Worm (Caenorhabditis elegans): ENCODE results near the gene Y70C5C.1.

Gene Y70C5C.1

DNA sequence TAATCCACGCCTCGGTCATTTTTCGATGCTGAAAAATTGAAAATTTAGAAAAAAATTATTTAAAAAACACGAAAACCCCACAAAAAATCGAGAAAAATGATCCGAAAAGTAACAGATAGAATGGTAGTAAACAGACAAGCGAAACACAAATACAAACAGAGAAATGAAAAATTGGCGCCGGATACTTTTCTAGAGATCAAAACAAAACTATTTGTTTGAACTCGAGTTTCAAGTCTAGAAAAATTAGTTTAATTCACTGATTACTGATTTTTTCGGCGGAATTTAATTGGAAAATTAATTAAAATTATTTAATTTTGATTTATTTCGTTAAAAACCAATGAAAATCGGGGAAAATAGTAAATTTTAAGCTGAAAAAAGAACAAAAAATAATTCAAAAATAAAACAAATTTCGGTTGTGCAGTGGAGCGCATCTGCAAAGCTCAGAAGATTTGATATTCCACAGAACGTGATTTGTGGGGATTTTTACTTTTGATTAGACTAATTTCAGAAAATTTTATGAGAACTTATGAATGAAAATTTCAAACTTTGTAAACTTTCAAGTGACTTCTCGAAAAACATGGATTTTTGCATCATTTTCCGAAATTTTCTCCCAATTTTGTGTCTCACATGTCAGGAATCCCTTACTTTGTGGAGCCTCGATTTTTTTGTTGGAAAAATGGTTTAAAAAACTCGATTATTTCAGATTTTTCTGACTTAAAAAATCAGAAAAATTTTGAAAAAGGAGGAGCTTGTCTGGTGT is 46.4 kb downstream of the Y70C5C.1 start, which contains the start of gene gyg-2:
TSS of gene gyg-2 (minus strand) at position 28 of the 760 bp plus-strand sequence.
- TF ChIP-seq efl-1 (optimal IDR thresholded peaks at IDR 0.05) (peak in 1 of 2 experiments; percentile 68), efl-1 (GFP tag; optimal IDR thresholded peaks at IDR 0.05 in 1 of 2) (no peak), hpl-2 (GFP tag; optimal IDR thresholded peaks at IDR 0.05) (peak; percentile 61), egl-13 (tag; optimal IDR thresholded peaks at IDR 0.05) (no peak), nhr-19 (GFP tag; conservative IDR thresholded peaks at IDR 0.05) (no peak), zag-1 (tag; optimal IDR thresholded peaks at IDR 0.05) (no peak), skn-1 (tag; optimal IDR thresholded peaks at IDR 0.05) (no peak), nhr-12 (tag; optimal IDR thresholded peaks at IDR 0.05) (no peak)

DNA sequence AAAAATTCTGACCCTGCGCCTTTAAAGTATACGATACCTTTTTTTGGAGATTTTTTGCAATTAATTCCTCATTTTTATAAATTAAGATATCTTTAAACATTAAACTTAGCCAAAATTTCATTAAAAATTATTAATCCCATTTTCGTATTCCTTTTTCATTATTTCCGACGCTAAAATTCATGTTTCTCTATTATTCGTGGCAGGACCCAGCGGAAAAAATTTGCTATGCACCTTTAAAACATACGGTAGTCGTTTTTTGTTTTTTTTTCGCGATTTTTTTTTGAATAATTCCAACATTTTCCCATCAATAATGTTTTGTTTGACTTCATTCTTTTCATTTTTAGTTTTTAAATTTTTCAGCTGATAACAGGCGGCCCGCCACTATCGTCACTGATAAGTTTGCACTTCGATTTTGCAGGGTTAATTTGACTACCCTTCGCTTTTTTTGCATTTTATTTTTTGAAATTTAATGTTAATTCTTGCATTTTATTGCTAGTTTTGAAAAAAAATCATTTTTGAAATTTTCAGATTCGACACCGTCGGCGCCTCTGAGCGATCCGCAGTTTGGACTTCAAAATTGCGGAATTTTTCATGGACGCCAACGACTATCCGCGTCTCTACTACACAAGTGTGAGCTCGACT is 47.1 kb downstream of the Y70C5C.1 start, which contains the start of gene dkf-2:
TSS of gene dkf-2 (plus strand) at position 592 of the 642 bp plus-strand sequence.
- TF ChIP-seq elt-2 (tag; optimal IDR thresholded peaks at IDR 0.05) (peak; percentile 18), nhr-71 (tag; optimal IDR thresholded peaks at IDR 0.05) (no peak)

DNA sequence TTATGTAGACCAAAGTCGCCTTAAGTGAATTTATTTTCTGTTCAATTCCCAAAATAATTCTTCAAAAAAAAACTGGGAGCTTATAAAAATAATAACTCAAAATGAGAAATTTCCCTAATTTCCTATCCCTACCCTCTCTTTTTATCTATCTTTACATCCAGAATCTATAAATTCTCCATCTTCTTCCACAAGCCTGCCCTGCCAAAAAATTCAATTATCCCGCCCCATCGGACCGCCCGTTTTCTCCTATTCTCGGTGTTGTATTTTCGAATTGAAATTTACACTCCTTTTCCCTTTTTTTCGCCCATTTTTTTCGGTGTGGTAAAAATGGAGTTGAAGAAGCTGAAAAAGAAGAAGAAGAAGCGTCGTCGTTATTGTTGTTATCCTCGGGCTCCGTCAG is 49.5 kb downstream of the Y70C5C.1 start:
- TF ChIP-seq C04F5.9 (tag; optimal IDR thresholded peaks at IDR 0.05) (no peak), elt-2 (tag; optimal IDR thresholded peaks at IDR 0.05) (no peak), swsn-7 (tag; optimal IDR thresholded peaks at IDR 0.05) (no peak), mef-2 (tag; optimal IDR thresholded peaks at IDR 0.05) (no peak), hpl-2 (GFP tag; optimal IDR thresholded peaks at IDR 0.05) (no peak), unc-62 (GFP tag; optimal IDR thresholded peaks at IDR 0.05) (no peak), nhr-20 (tag; optimal IDR thresholded peaks at IDR 0.05) (no peak), mep-1 (tag; optimal IDR thresholded peaks at IDR 0.05) (no peak), elt-3 (tag; optimal IDR thresholded peaks at IDR 0.05) (no peak), nhr-84 (tag; optimal IDR thresholded peaks at IDR 0.05) (no peak), aha-1 (tag; optimal IDR thresholded peaks at IDR 0.05) (no peak), nhr-237 (tag; optimal IDR thresholded peaks at IDR 0.05) (no peak), efl-1 (optimal IDR thresholded peaks at IDR 0.05) (no peak), efl-1 (GFP tag; optimal IDR thresholded peaks at IDR 0.05 in 1 of 2) (no peak)

DNA sequence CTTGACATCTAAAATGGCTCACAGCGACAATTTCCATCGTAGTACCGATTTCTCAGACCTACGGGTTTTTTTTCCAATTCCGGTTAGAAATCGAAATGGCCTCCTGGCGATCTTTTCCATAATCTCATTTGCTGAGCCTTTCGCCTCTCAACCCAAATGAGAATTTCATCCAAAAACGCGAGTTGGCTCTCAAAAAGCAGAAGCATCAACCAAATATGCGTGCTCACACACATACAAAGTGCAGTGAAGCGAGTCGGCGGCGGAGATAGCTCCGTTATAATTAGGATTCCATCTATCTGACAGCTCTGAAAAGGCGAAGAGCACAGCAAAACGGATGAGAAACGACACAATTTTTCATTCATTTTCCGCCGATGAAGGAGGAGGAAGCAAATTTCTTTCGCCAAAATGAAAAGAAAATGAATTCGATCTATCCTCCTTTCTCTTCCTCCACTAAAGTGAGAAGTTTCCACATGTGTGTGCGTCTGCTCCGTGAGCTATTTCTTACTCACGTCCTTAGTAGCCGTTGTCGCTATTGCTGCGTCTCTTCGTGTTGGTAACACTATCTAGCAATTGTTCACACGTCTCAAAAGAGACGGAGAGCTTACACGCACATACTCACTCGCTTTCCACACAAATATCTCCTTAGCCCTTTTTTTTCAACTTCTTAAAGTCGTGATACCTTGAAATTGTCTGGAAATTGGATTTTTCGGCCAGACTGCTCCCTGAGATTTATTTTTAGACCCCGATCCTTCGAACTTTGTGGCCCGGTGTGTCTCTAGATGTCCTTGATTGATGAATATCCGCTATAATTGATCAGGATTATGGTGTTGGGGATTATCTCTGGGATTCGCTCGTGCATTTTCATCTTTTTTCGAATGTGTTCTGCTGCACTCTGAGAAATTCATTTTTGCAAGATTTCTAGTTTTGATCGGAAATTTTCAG is 52.4 kb downstream of the Y70C5C.1 start:
- no peak for TF ChIP-seq ets-5 (GFP tag; IDR thresholded peaks at IDR 0.05)
- no peak for TF ChIP-seq unc-98 (GFP tag; IDR thresholded peaks at IDR 0.05)
- no peak for TF ChIP-seq ceh-8 (GFP tag; optimal IDR thresholded peaks at IDR 0.05)
- no peak for TF ChIP-seq lin-13 (GFP tag; optimal IDR thresholded peaks at IDR 0.05)
- peak; percentile 14 for TF ChIP-seq nhr-47 (tag; optimal IDR thresholded peaks at IDR 0.05)
- TF ChIP-seq C16A3.4 (tag; optimal IDR thresholded peaks at IDR 0.05): no peak
- TF ChIP-seq fkh-10 (GFP tag; optimal IDR thresholded peaks at IDR 0.05): peak; percentile 42
- no peak for TF ChIP-seq efl-1 (optimal IDR thresholded peaks at IDR 0.05)
- no peak for TF ChIP-seq efl-1 (GFP tag; optimal IDR thresholded peaks at IDR 0.05 in 1 of 2)
- no peak for TF ChIP-seq sup-37 (GFP tag; optimal IDR thresholded peaks at IDR 0.05)
- TF ChIP-seq unc-86 (tag; optimal IDR thresholded peaks at IDR 0.05): peak; percentile 1
- no peak for TF ChIP-seq pag-3 (tag; optimal IDR thresholded peaks at IDR 0.05; ENCODE audit: borderline replicate concordance, insufficient read depth)
- TF ChIP-seq elt-2 (tag; optimal IDR thresholded peaks at IDR 0.05): no peak
- TF ChIP-seq hpl-2 (GFP tag; optimal IDR thresholded peaks at IDR 0.05): no peak
- TF ChIP-seq lin-14 (GFP tag; optimal IDR thresholded peaks at IDR 0.05): peak; percentile 63
- TF ChIP-seq lin-35 (GFP tag; optimal IDR thresholded peaks at IDR 0.05): peak in 1 of 2 experiments; percentile 0
- TF ChIP-seq aly-2 (tag; optimal IDR thresholded peaks at IDR 0.05): no peak
- peak; percentile 64 for TF ChIP-seq dsc-1 (tag; optimal IDR thresholded peaks at IDR 0.05)
